Fruit fly (Drosophila melanogaster) whole organism, pupa: ENCODE results near the gene trc.

ENCODE experiments used
- CG10348 ChIP-seq: fragments of 200-800 bp; sonication (Bioruptor generic); IDR thresholded peaks from 2 replicates; pipeline ENCODE4 v1.3.6; 2022; ENCODE audit warnings: missing biosample characterization, missing genetic modification characterization
- CG12605 ChIP-seq: fragments of 200-800 bp; sonication (Bioruptor generic); IDR thresholded peaks from 2 replicates; pipeline ENCODE4 v1.3.6; 2022; ENCODE audit warnings: missing biosample characterization, missing genetic modification characterization
- CG13204 ChIP-seq: fragments of 200-800 bp; sonication (Bioruptor generic); optimal IDR thresholded peaks from 2 replicates; lab custom pipeline; 2018; ENCODE audit warnings: missing biosample characterization, mild to moderate bottlenecking, missing genetic modification characterization, moderate library complexity
- CG14655 ChIP-seq: fragments of 200-800 bp; sonication (Bioruptor generic); optimal IDR thresholded peaks from 3 replicates; lab custom pipeline; 2017; ENCODE audit warnings: mild to moderate bottlenecking, missing biosample characterization, missing genetic modification reagents, missing genetic modification characterization
- CG15710 ChIP-seq: fragments of 200-800 bp; sonication (Bioruptor generic); optimal IDR thresholded peaks from 2 replicates; lab custom pipeline; 2018; ENCODE audit warnings: missing biosample characterization, mild to moderate bottlenecking, missing genetic modification characterization, moderate library complexity
- CG17806 ChIP-seq: fragments of 200-800 bp; sonication (Bioruptor generic); optimal IDR thresholded peaks from 2 replicates; lab custom pipeline; 2018; ENCODE audit warnings: missing biosample characterization, mild to moderate bottlenecking, missing genetic modification characterization, moderate library complexity
- CG32121 ChIP-seq: fragments of 200-800 bp; sonication (Bioruptor generic); IDR thresholded peaks from 2 replicates; pipeline ENCODE4 v1.3.6; 2022; ENCODE audit warnings: missing biosample characterization, missing genetic modification characterization
- CG34367 ChIP-seq: fragments of 200-800 bp; sonication (Bioruptor generic); optimal IDR thresholded peaks from 2 replicates; lab custom pipeline; 2018; ENCODE audit warnings: missing biosample characterization, mild to moderate bottlenecking, missing genetic modification characterization
- CG4496 ChIP-seq: fragments of 200-800 bp; sonication (Bioruptor generic); IDR thresholded peaks from 3 replicates; pipeline ENCODE4 v1.3.6; 2022; ENCODE audit warnings: missing biosample characterization, missing genetic modification characterization
- CG8159 ChIP-seq: fragments of 200-800 bp; sonication (Bioruptor generic); optimal IDR thresholded peaks from 3 replicates; lab custom pipeline; 2018; ENCODE audit warnings: missing biosample characterization, mild to moderate bottlenecking, missing genetic modification characterization, moderate library complexity
- CG8301 ChIP-seq: fragments of 200-800 bp; sonication (Bioruptor generic); optimal IDR thresholded peaks from 2 replicates; lab custom pipeline; 2018; ENCODE audit warnings: missing biosample characterization, mild to moderate bottlenecking, missing genetic modification characterization
- CG9948 ChIP-seq: fragments of 200-800 bp; sonication (Bioruptor generic); optimal IDR thresholded peaks from 2 replicates; lab custom pipeline; 2018; ENCODE audit warnings: missing biosample characterization, mild to moderate bottlenecking, missing genetic modification characterization, moderate library complexity
- D1 ChIP-seq: fragments of 200-800 bp; sonication (Bioruptor generic); optimal IDR thresholded peaks from 2 replicates; lab custom pipeline; 2018; ENCODE audit warnings: missing biosample characterization, mild to moderate bottlenecking, missing genetic modification characterization, moderate library complexity
- EcR ChIP-seq: fragments of 200-800 bp; sonication (Bioruptor generic); optimal IDR thresholded peaks from 3 replicates; lab custom pipeline; 2019; ENCODE audit warnings: missing biosample characterization, missing genetic modification characterization, mild to moderate bottlenecking, moderate library complexity, missing genetic modification reagents
- Ets98B ChIP-seq: fragments of 200-800 bp; sonication (Bioruptor generic); IDR thresholded peaks from 2 replicates; pipeline ENCODE4 v1.3.6; 2022; ENCODE audit warnings: missing biosample characterization, missing genetic modification characterization
- Pif1A ChIP-seq: fragments of 200-800 bp; sonication (Bioruptor generic); optimal IDR thresholded peaks from 3 replicates; lab custom pipeline; 2016; ENCODE audit warnings: missing biosample characterization, missing genetic modification characterization
- Pif1B ChIP-seq: fragments of 200-800 bp; sonication (Bioruptor generic); optimal IDR thresholded peaks from 3 replicates; lab custom pipeline; 2016; ENCODE audit warnings: missing biosample characterization, missing genetic modification characterization
- Snoo ChIP-seq: fragments of 200-800 bp; sonication (Bioruptor generic); optimal IDR thresholded peaks from 3 replicates; lab custom pipeline; 2017; ENCODE audit warnings: missing biosample characterization, mild to moderate bottlenecking, missing genetic modification characterization, inconsistent platforms
- fd96Ca ChIP-seq: fragments of 200-800 bp; sonication (Bioruptor generic); IDR thresholded peaks from 3 replicates; pipeline ENCODE4 v1.3.6; 2022; ENCODE audit warnings: missing biosample characterization, missing genetic modification characterization
- gl ChIP-seq: fragments of 200-800 bp; sonication (Bioruptor generic); optimal IDR thresholded peaks from 2 replicates; lab custom pipeline; 2018; ENCODE audit warnings: missing biosample characterization, mild to moderate bottlenecking, missing genetic modification characterization
- rn ChIP-seq: fragments of 200-800 bp; sonication (Bioruptor generic); IDR thresholded peaks from 2 replicates; pipeline ENCODE4 v1.3.6; 2022; ENCODE audit warnings: missing biosample characterization, missing genetic modification characterization

Gene trc

dm6 chr3L:19798978-19799377 lies 35.1 kb downstream of the trc start, which contains the start of gene Ir76a:
Gene Ir76a (plus strand): TSS chr3L:19799278.
- TF ChIP-seq gl (tag; lab: Kevin White, UChicago) = no peak
- TF ChIP-seq CG34367 = no peak
- no peak for TF ChIP-seq Snoo
- TF ChIP-seq CG14655 (GFP tag; lab: Kevin White, UChicago) = no peak
- no peak for TF ChIP-seq CG15710 (tag; lab: Kevin White, UChicago)
- no peak for TF ChIP-seq CG10348 (GFP tag; lab: Robert Waterston, UW)
- no peak for TF ChIP-seq CG17806 (tag; lab: Kevin White, UChicago)
- TF ChIP-seq fd96Ca (GFP tag; lab: Robert Waterston, UW) = no peak
- TF ChIP-seq rn (GFP tag; lab: Robert Waterston, UW) = no peak
- no peak for TF ChIP-seq D1 (tag; lab: Kevin White, UChicago)
- no peak for TF ChIP-seq CG4496 (GFP tag; lab: Robert Waterston, UW)
- no peak for TF ChIP-seq Pif1B (GFP tag; lab: Kevin White, UChicago)
- TF ChIP-seq CG8301 (tag; lab: Kevin White, UChicago) = no peak
- no peak for TF ChIP-seq CG12605 (GFP tag; lab: Robert Waterston, UW)
- no peak for TF ChIP-seq Ets98B

- TF ChIP-seq D1 (tag; lab: Kevin White, UChicago) (peak; percentile 84), gl (tag; lab: Kevin White, UChicago) (peak; percentile 50), CG14655 (GFP tag; lab: Kevin White, UChicago) (no peak), Snoo (peak; percentile 86), Ets98B (peak; percentile 78), CG8159 (tag; lab: Kevin White, UChicago) (peak; percentile 90), CG8301 (tag; lab: Kevin White, UChicago) (peak; percentile 89), EcR (GFP tag; lab: Kevin White, UChicago) (no peak), rn (GFP tag; lab: Robert Waterston, UW) (peak; percentile 10; the same call in 1 of the 2 replicates), CG13204 (GFP tag; lab: Kevin White, UChicago) (no peak), CG12605 (GFP tag; lab: Robert Waterston, UW) (peak; percentile 43; the same call in 1 of the 2 replicates), CG32121 (GFP tag; lab: Robert Waterston, UW) (peak; percentile 80), CG17806 (tag; lab: Kevin White, UChicago) (peak; percentile 82), Pif1B (GFP tag; lab: Kevin White, UChicago) (peak; percentile 97), CG4496 (GFP tag; lab: Robert Waterston, UW) (peak; percentile 84), fd96Ca (GFP tag; lab: Robert Waterston, UW) (peak; percentile 82), CG10348 (GFP tag; lab: Robert Waterston, UW) (peak; percentile 48; the same call in 1 of the 2 replicates), CG15710 (tag; lab: Kevin White, UChicago) (peak; percentile 85), CG9948 (peak; percentile 85), Pif1A (GFP tag; lab: Kevin White, UChicago) (peak; percentile 98), CG34367 (peak; percentile 75)
These were observed 39.8 kb downstream of the trc start for dm6 chr3L:19794203-19794802.

dm6 chr3L:19793438-19793998 lies 40.6 kb downstream of the trc start, which contains the start of the genes CG42637, Gyc76C and SREBP:
Gene CG42637 (minus strand): TSS chr3L:19793569.
Gene Gyc76C (minus strand): TSS chr3L:19793569.
Gene SREBP (plus strand): TSS chr3L:19793935.
- no peak for TF ChIP-seq EcR (GFP tag; lab: Kevin White, UChicago)
- TF ChIP-seq CG4496 (GFP tag; lab: Robert Waterston, UW) = no peak
- TF ChIP-seq CG9948 = no peak
- TF ChIP-seq CG8159 (tag; lab: Kevin White, UChicago) = no peak
- TF ChIP-seq Snoo = no peak
- no peak for TF ChIP-seq CG34367
- TF ChIP-seq Ets98B = no peak
- no peak for TF ChIP-seq fd96Ca (GFP tag; lab: Robert Waterston, UW)
- no peak for TF ChIP-seq CG32121 (GFP tag; lab: Robert Waterston, UW)
- TF ChIP-seq CG14655 (GFP tag; lab: Kevin White, UChicago) = no peak
- TF ChIP-seq CG13204 (GFP tag; lab: Kevin White, UChicago) = no peak
- no peak for TF ChIP-seq CG10348 (GFP tag; lab: Robert Waterston, UW)
- no peak for TF ChIP-seq CG17806 (tag; lab: Kevin White, UChicago)
- TF ChIP-seq Pif1A (GFP tag; lab: Kevin White, UChicago) = no peak
- TF ChIP-seq CG8301 (tag; lab: Kevin White, UChicago) = no peak

dm6 chr3L:19792717-19793437 lies 41.2 kb downstream of the trc start:
- TF ChIP-seq CG32121 (GFP tag; lab: Robert Waterston, UW) (peak; percentile 41; the same call in 1 of the 2 replicates), EcR (GFP tag; lab: Kevin White, UChicago) (no peak), CG8159 (tag; lab: Kevin White, UChicago) (peak; percentile 35), Ets98B (peak; percentile 74), CG14655 (GFP tag; lab: Kevin White, UChicago) (peak; percentile 71), CG9948 (no peak), CG13204 (GFP tag; lab: Kevin White, UChicago) (peak; percentile 82), D1 (tag; lab: Kevin White, UChicago) (no peak), rn (GFP tag; lab: Robert Waterston, UW) (peak; percentile 52; the same call in 1 of the 2 replicates), fd96Ca (GFP tag; lab: Robert Waterston, UW) (peak; percentile 81), CG4496 (GFP tag; lab: Robert Waterston, UW) (peak; percentile 78), CG15710 (tag; lab: Kevin White, UChicago) (peak; percentile 27), Snoo (no peak), Pif1A (GFP tag; lab: Kevin White, UChicago) (no peak), CG8301 (tag; lab: Kevin White, UChicago) (peak; percentile 58), CG34367 (no peak), Pif1B (GFP tag; lab: Kevin White, UChicago) (no peak), CG10348 (GFP tag; lab: Robert Waterston, UW) (no peak), CG12605 (GFP tag; lab: Robert Waterston, UW) (peak; percentile 85), gl (tag; lab: Kevin White, UChicago) (peak; percentile 64), CG17806 (tag; lab: Kevin White, UChicago) (no peak)
